Fruit fly (Drosophila melanogaster): ENCODE results near the gene CG9040.

Gene CG9040

DNA sequence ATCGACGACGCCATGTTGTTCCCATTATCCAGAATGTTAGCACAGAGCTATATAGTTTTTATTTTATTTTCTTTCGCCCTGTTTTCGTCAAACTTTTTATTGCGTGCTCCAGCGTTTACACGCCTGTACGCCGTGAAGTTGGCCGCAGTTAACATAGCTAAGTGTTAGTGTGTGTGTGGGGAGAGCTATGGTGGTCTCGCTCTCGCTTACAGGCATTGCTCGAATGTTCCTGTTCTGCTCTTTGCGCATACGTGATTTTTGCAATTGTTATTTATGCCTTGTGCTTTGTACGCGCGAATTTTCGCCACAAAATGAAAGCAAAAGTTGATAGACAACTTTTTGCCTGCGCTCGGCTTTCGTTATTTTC lies 16.3 kb downstream of the CG9040 start (continued):
- TF ChIP-seq p53 (GFP tag; optimal IDR thresholded peaks at IDR 0.05), result peak; percentile 24
- TF ChIP-seq CG1233 (GFP tag; optimal IDR thresholded peaks at IDR 0.05), result peak; percentile 41
- TF ChIP-seq ro (GFP tag; IDR thresholded peaks at IDR 0.05), result no peak
- TF ChIP-seq Blimp-1 (GFP tag; optimal IDR thresholded peaks at IDR 0.05), result peak; percentile 30
- peak; percentile 11 for TF ChIP-seq wek (GFP tag; optimal IDR thresholded peaks at IDR 0.05)
- TF ChIP-seq lmd (GFP tag; IDR thresholded peaks at IDR 0.05), result 0 out of 2 replicates have a peak, but pooled peaks have one; percentile 16
- TF ChIP-seq CG13894 (tag; optimal IDR thresholded peaks at IDR 0.05), result peak; percentile 18
- TF ChIP-seq schlank (tag; optimal IDR thresholded peaks at IDR 0.05), result no peak
- TF ChIP-seq jing (GFP tag; optimal IDR thresholded peaks at IDR 0.05), result no peak
- no peak for TF ChIP-seq Sin3A (optimal IDR thresholded peaks at IDR 0.05)
- peak; percentile 64 for TF ChIP-seq nerfin-1 (tag; optimal IDR thresholded peaks at IDR 0.05)
- TF ChIP-seq CG9727 (GFP tag; optimal IDR thresholded peaks at IDR 0.05), result peak; percentile 29
- TF ChIP-seq CHES-1-like (GFP tag; optimal IDR thresholded peaks at IDR 0.05), result peak; percentile 61
- no peak for TF ChIP-seq CG7271 (tag; optimal IDR thresholded peaks at IDR 0.05)
- TF ChIP-seq Adf1 (GFP tag; IDR thresholded peaks at IDR 0.05), result peak; percentile 44; the same call in 1 of the 2 replicates
- TF ChIP-seq Nf-YC (tag; optimal IDR thresholded peaks at IDR 0.05), result peak; percentile 66
- TF ChIP-seq CG15514 (GFP tag; optimal IDR thresholded peaks at IDR 0.05), result peak; percentile 19
- TF ChIP-seq CG13296 (GFP tag; optimal IDR thresholded peaks at IDR 0.05), result peak; percentile 29
- TF ChIP-seq CG17328 (GFP tag; IDR thresholded peaks at IDR 0.05), result peak; percentile 32; the same call in 1 of the 2 replicates
- no peak for TF ChIP-seq Sry-β (GFP tag; optimal IDR thresholded peaks at IDR 0.05)
- TF ChIP-seq sd (tag; optimal IDR thresholded peaks at IDR 0.05), result peak; percentile 78
- TF ChIP-seq CG34422 (GFP tag; IDR thresholded peaks at IDR 0.05), result peak; percentile 74
- no peak for TF ChIP-seq sim (GFP tag; IDR thresholded peaks at IDR 0.05)
- no peak for TF ChIP-seq luna (GFP tag; optimal IDR thresholded peaks at IDR 0.05)
- peak; percentile 82 for TF ChIP-seq CG17912 (GFP tag; optimal IDR thresholded peaks at IDR 0.05)
- peak; percentile 54 for TF ChIP-seq pzg (GFP tag; optimal IDR thresholded peaks at IDR 0.05)
- peak; percentile 82 for TF ChIP-seq CG3995 (GFP tag; optimal IDR thresholded peaks at IDR 0.05)
- TF ChIP-seq tup (GFP tag; optimal IDR thresholded peaks at IDR 0.05), result no peak
- peak; percentile 40 for TF ChIP-seq Ets65A (GFP tag)
- TF ChIP-seq chn (GFP tag; optimal IDR thresholded peaks at IDR 0.05), result no peak
- TF ChIP-seq CG17385 (GFP tag; optimal IDR thresholded peaks at IDR 0.05), result peak; percentile 64
- TF ChIP-seq HHEX (GFP tag; optimal IDR thresholded peaks at IDR 0.05), result peak; percentile 39
- no peak for TF ChIP-seq CG9609 (GFP tag; optimal IDR thresholded peaks at IDR 0.05)
- peak; percentile 89; the same call in 3 of the 4 replicates for TF ChIP-seq chinmo (GFP tag; IDR thresholded peaks at IDR 0.05; ENCODE audit: partially characterized antibody)
- TF ChIP-seq lab (GFP tag; optimal IDR thresholded peaks at IDR 0.05), result peak; percentile 20
- TF ChIP-seq Deaf1 (tag; optimal IDR thresholded peaks at IDR 0.05), result peak; percentile 23
- no peak; the same call in 1 of the 2 replicates for TF ChIP-seq CG9215 (GFP tag; IDR thresholded peaks at IDR 0.05)
- TF ChIP-seq CG3281 (GFP tag; optimal IDR thresholded peaks at IDR 0.05), result no peak
- peak; percentile 82 for TF ChIP-seq ci (GFP tag; IDR thresholded peaks at IDR 0.05)
- TF ChIP-seq ftz-f1 (GFP tag; optimal IDR thresholded peaks at IDR 0.05), result no peak
- peak; percentile 41 for TF ChIP-seq dm (GFP tag; optimal IDR thresholded peaks at IDR 0.05)
- peak; percentile 20 for TF ChIP-seq grau (tag; optimal IDR thresholded peaks at IDR 0.05)
- peak; percentile 42; the same call in 1 of the 2 replicates for TF ChIP-seq nerfin-2 (GFP tag; IDR thresholded peaks at IDR 0.05; ENCODE audit: partially characterized antibody)
- peak; percentile 12 for TF ChIP-seq Nf-YB (GFP tag; optimal IDR thresholded peaks at IDR 0.05)
- peak; percentile 25; the same call in 1 of the 2 replicates for TF ChIP-seq bbx (GFP tag; IDR thresholded peaks at IDR 0.05; ENCODE audit: partially characterized antibody)
- peak; percentile 9; the same call in 1 of the 2 replicates for TF ChIP-seq seq (GFP tag; IDR thresholded peaks at IDR 0.05)
- TF ChIP-seq nmo (GFP tag; optimal IDR thresholded peaks at IDR 0.05), result peak; percentile 38
- TF ChIP-seq Med (GFP tag), result peak; percentile 83
- TF ChIP-seq Spps (tag; optimal IDR thresholded peaks at IDR 0.05), result no peak
- peak; percentile 42 for TF ChIP-seq nom (GFP tag; optimal IDR thresholded peaks at IDR 0.05)
